Worm (Caenorhabditis elegans) whole organism, early embryonic: ENCODE measurements around the gene bkip-1.
A peak's percentile ranks its signal among the peaks of the same experiment; 100 is the strongest.

Experiments used
- B0310.2 ChIP-seq: sonication (generic microtip); optimal IDR thresholded peaks from 2 replicates; lab custom pipeline; 2016; ENCODE audit warnings: mild to moderate bottlenecking, missing genetic modification characterization, missing compliant biosample characterization
- F13C5.2 ChIP-seq: sonication (generic microtip); optimal IDR thresholded peaks from 2 replicates; lab custom pipeline; 2017; ENCODE audit warnings: mild to moderate bottlenecking, missing genetic modification characterization, inconsistent platforms, missing compliant biosample characterization
- aly-1 ChIP-seq: sonication (generic microtip); optimal IDR thresholded peaks from 2 replicates; lab custom pipeline; 2016; ENCODE audit warnings: missing genetic modification characterization, missing compliant biosample characterization
- ama-1 ChIP-seq: fragments of 150-350 bp; optimal IDR thresholded peaks from 2 replicates; lab custom pipeline; 2014
- ceh-13 ChIP-seq: fragments of 200-800 bp; sonication (Bioruptor generic); optimal IDR thresholded peaks from 2 replicates; lab custom pipeline; 2018; ENCODE audit warnings: mild to moderate bottlenecking, missing genetic modification characterization, missing compliant biosample characterization
- ceh-36 ChIP-seq: sonication (generic microtip); optimal IDR thresholded peaks from 2 replicates; lab custom pipeline; 2016; ENCODE audit warnings: missing genetic modification characterization, inconsistent platforms, missing compliant biosample characterization
- ets-7 ChIP-seq: sonication (generic microtip); optimal IDR thresholded peaks from 2 replicates; lab custom pipeline; 2016; ENCODE audit warnings: missing genotype, missing genetic modification characterization, missing compliant biosample characterization
- flt-1 ChIP-seq: fragments of 200-800 bp; sonication (Bioruptor generic); IDR thresholded peaks from 2 replicates; pipeline ENCODE4 v1.3.6; 2022; ENCODE audit warnings: missing genetic modification characterization, missing compliant biosample characterization
- hmbx-1 ChIP-seq: sonication (generic microtip); optimal IDR thresholded peaks from 2 replicates; lab custom pipeline; 2016; ENCODE audit warnings: mild to moderate bottlenecking, missing genetic modification characterization, missing compliant biosample characterization
- hmg-4 ChIP-seq: fragments of 200-800 bp; sonication (Bioruptor generic); optimal IDR thresholded peaks from 2 replicates; lab custom pipeline; 2018; ENCODE audit warnings: mild to moderate bottlenecking, missing genetic modification characterization, missing compliant biosample characterization
- hnd-1 ChIP-seq: sonication (generic microtip); optimal IDR thresholded peaks from 2 replicates; lab custom pipeline; 2016; ENCODE audit warnings: missing genetic modification characterization, missing compliant biosample characterization
- pes-1 ChIP-seq: fragments of 200-800 bp; sonication (Bioruptor generic); IDR thresholded peaks from 2 replicates; pipeline ENCODE4 v1.3.6; 2022; ENCODE audit warnings: missing genetic modification reagents, missing genetic modification characterization, missing compliant biosample characterization
- scrt-1 ChIP-seq: fragments of 200-800 bp; sonication (Bioruptor generic); IDR thresholded peaks from 2 replicates; pipeline ENCODE4 v1.3.6; 2022; ENCODE audit warnings: missing genetic modification characterization, missing compliant biosample characterization
- sea-1 ChIP-seq: fragments of 200-800 bp; sonication (Bioruptor generic); conservative IDR thresholded peaks from 2 replicates; pipeline ENCODE4 v1.3.6; 2022; ENCODE audit warnings: missing genetic modification characterization, missing compliant biosample characterization
- tbx-11 ChIP-seq: fragments of 200-800 bp; sonication (Bioruptor generic); IDR thresholded peaks from 2 replicates; pipeline ENCODE4 v1.3.6; 2022; ENCODE audit warnings: missing genetic modification characterization, missing compliant biosample characterization
- tbx-37 ChIP-seq: fragments of 200-800 bp; sonication (Bioruptor generic); conservative IDR thresholded peaks from 2 replicates; pipeline ENCODE4 v1.3.6; 2022; ENCODE audit warnings: missing genetic modification reagents, missing genetic modification characterization, missing compliant biosample characterization
- tra-4 ChIP-seq: sonication (generic microtip); optimal IDR thresholded peaks from 2 replicates; lab custom pipeline; 2017; ENCODE audit warnings: missing genetic modification characterization, missing compliant biosample characterization

bkip-1 gene

DNA sequence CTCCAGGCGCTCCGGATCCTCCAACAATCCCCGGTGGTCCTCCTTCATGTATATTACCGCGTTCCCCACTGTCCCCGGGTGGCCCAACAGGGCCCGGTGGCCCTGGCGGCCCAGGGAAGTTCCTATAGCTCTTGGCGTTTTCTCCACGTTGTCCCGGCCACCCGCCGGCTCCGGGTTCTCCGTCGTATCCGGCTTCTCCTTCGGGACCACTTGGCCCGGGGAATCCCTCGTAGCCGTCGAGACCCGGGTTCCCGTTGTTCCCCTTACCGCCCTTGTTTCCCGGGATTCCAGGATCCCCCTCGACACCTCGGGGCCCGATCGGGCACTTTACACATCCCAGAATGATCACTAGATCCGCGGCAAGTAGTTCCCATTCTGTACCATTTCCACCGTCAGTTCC lies 9.9 kb upstream of the bkip-1 start:
- no peak for TF ChIP-seq F13C5.2 (tag; lab: Kevin White, UChicago)
- no peak for TF ChIP-seq hmg-4 (GFP tag; lab: Kevin White, UChicago)

DNA sequence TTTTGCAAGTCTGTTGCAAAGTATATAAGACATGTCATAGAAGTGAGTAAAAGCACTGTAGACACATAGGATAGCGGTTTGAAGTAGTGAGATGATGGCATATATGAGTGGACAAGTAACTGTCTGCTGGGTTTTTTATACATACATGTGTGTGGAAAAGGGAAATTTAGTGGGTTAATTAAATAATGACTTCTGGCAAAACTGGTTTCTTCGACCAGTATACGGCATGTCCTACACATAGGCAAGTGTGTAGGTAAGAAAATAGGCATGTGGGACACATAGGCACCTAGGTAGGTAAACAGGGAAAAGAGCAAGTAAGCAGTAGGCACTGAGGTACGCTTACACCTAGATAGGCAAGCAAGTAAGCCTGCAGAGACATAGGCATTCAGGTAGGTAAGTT lies 6.5 kb upstream of the bkip-1 start, which contains the start of gene col-87:
col-87 (minus strand) TSS at position 101 of the 400 bp plus-strand sequence.
- TF ChIP-seq sea-1 (no peak), scrt-1 (GFP tag; lab: Robert Waterston, UW) (no peak), ceh-36 (tag; lab: Kevin White, UChicago) (no peak), pes-1 (GFP tag; lab: Robert Waterston, UW) (no peak), tbx-11 (GFP tag; lab: Robert Waterston, UW) (no peak), hmbx-1 (no peak), F13C5.2 (tag; lab: Kevin White, UChicago) (no peak), tra-4 (tag; lab: Kevin White, UChicago) (no peak), tbx-37 (GFP tag; lab: Robert Waterston, UW) (no peak), flt-1 (GFP tag; lab: Robert Waterston, UW) (no peak), B0310.2 (no peak), ama-1 (no peak), ets-7 (tag; lab: Kevin White, UChicago) (no peak), aly-1 (tag; lab: Kevin White, UChicago) (no peak), hnd-1 (tag; lab: Kevin White, UChicago) (no peak), ceh-13 (no peak), hmg-4 (GFP tag; lab: Kevin White, UChicago) (no peak)

DNA sequence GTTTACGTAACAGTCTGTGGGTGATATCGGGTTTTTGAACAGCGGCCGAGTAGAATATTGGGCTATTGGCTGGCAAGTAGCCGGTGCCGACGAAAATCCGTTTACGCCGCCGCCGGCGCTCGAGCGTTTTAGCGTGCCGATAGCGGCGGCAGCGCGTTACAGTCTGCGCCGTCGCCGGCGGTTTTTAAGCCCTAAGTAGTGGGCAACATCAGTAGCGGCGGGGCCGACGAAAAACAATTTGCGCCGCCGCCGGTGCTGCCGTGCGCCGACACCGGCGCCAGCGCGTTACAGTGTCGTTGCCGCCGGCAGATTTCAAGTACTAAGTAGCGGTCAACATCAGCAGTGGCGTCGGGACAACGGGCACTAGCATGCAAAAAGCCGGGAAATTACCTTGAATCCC lies 5.2 kb upstream of the bkip-1 start:
- TF ChIP-seq pes-1 (GFP tag; lab: Robert Waterston, UW) (0 out of 2 replicates have a peak, but pooled peaks have one; percentile 21), flt-1 (GFP tag; lab: Robert Waterston, UW) (no peak), ama-1 (no peak)

DNA sequence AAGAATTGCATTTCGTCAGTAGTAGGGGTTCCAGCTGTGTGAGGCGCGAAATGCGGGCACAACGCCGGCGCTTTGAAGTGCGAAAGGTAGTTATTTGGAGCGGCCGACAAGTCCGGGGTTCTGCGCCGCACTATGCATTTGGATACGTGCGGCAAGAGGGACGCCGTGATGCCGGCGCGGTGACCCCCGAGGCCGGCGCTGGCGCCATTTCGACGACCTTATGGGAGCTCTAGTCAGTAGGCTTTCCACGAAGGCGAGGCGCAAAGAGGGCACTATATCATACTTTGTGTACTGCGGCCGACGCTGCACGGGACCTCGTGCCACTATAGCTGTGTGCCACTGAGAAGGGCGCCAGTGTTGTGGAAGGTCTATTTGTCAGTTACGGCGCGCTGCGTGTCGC lies 4.2 kb upstream of the bkip-1 start:
- TF ChIP-seq B0310.2 (no peak), aly-1 (tag; lab: Kevin White, UChicago) (peak; percentile 42), hnd-1 (tag; lab: Kevin White, UChicago) (no peak)

DNA sequence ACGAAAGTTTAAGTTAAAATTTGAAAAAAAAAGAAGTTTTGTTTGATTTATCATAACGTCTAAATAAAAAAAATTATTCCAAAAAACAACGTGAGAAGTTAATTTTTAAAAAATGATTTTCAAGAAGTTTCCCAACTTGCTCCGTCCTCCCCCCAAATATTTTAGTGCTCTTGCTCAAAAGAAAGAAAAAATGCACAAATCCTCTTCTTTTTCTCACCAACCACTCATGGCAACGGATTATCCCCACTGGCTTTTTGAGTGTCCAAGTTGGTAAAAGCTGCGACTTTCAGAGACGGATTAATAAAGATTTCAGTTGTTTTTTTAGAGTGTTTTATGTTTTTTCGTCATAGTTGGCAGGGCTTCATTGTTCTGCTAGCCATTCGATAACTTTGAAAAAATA lies 3.5 kb upstream of the bkip-1 start, which contains the start of gene Y39G8C.2:
Y39G8C.2 (minus strand) TSS at position 101 of the 400 bp plus-strand sequence.
- no peak for TF ChIP-seq ceh-36 (tag; lab: Kevin White, UChicago)
- TF ChIP-seq ama-1 = no peak
- no peak for TF ChIP-seq tbx-11 (GFP tag; lab: Robert Waterston, UW)
- TF ChIP-seq aly-1 (tag; lab: Kevin White, UChicago) = no peak
- no peak for TF ChIP-seq hnd-1 (tag; lab: Kevin White, UChicago)
- TF ChIP-seq tbx-37 (GFP tag; lab: Robert Waterston, UW) = no peak
- TF ChIP-seq scrt-1 (GFP tag; lab: Robert Waterston, UW) = no peak
- no peak for TF ChIP-seq sea-1
- TF ChIP-seq hmbx-1 = no peak
- no peak for TF ChIP-seq F13C5.2 (tag; lab: Kevin White, UChicago)
- TF ChIP-seq hmg-4 (GFP tag; lab: Kevin White, UChicago) = no peak
- TF ChIP-seq ets-7 (tag; lab: Kevin White, UChicago) = no peak
- TF ChIP-seq pes-1 (GFP tag; lab: Robert Waterston, UW) = no peak
- no peak for TF ChIP-seq flt-1 (GFP tag; lab: Robert Waterston, UW)
- no peak for TF ChIP-seq tra-4 (tag; lab: Kevin White, UChicago)
- no peak for TF ChIP-seq B0310.2
- TF ChIP-seq ceh-13 = no peak

DNA sequence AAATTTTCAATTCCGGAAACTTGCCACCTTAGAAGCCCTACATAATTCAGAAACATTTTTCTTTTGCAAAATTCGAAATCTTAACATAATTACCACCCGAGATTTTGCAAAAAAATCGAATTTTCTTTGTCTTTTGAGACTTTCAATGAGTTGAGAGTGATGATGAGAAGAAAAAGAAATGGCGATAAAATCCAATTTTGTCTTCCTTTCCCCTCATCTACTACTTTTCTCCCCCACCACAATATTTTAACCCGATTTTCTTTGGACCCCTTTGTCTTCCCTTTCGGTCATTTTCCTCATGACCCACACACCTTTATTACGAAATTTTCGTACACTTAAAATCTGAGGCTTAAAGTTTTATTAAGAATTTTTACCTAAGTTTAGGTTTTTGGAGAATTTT lies 2.7 kb upstream of the bkip-1 start:
- no peak for TF ChIP-seq hmbx-1
- TF ChIP-seq flt-1 (GFP tag; lab: Robert Waterston, UW) = no peak
- no peak for TF ChIP-seq pes-1 (GFP tag; lab: Robert Waterston, UW)
- no peak for TF ChIP-seq ama-1
- TF ChIP-seq sea-1 = no peak
- TF ChIP-seq ceh-13 = no peak
- no peak for TF ChIP-seq ets-7 (tag; lab: Kevin White, UChicago)
- no peak for TF ChIP-seq ceh-36 (tag; lab: Kevin White, UChicago)
- no peak for TF ChIP-seq tbx-37 (GFP tag; lab: Robert Waterston, UW)
- TF ChIP-seq tbx-11 (GFP tag; lab: Robert Waterston, UW) = no peak

DNA sequence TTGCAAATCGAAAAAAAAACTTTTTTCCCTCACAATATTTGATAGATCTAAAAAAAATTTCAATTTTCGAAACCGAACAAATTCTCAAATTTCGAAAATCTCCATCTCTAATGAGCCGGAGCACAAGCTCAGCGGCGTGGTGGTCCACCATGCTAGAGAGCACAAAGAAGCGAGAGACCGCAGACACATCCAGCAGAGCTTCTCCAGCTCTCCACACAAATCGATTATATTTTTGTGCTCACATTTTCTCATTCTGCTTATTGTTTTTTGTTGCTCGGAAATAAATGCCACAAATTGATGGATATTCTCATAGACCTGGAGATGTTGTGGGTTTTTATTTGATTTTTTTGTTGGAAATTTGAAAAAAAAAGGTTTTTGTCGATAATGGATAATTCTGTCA lies 1.0 kb downstream of the bkip-1 start:
- TF ChIP-seq sea-1 (no peak), hmg-4 (GFP tag; lab: Kevin White, UChicago) (no peak), ceh-13 (no peak), flt-1 (GFP tag; lab: Robert Waterston, UW) (no peak), scrt-1 (GFP tag; lab: Robert Waterston, UW) (no peak), ama-1 (no peak), hnd-1 (tag; lab: Kevin White, UChicago) (no peak), tbx-11 (GFP tag; lab: Robert Waterston, UW) (no peak), ceh-36 (tag; lab: Kevin White, UChicago) (no peak), B0310.2 (no peak), tbx-37 (GFP tag; lab: Robert Waterston, UW) (no peak), ets-7 (tag; lab: Kevin White, UChicago) (no peak), F13C5.2 (tag; lab: Kevin White, UChicago) (no peak), pes-1 (GFP tag; lab: Robert Waterston, UW) (no peak), tra-4 (tag; lab: Kevin White, UChicago) (no peak), aly-1 (tag; lab: Kevin White, UChicago) (no peak), hmbx-1 (no peak)

DNA sequence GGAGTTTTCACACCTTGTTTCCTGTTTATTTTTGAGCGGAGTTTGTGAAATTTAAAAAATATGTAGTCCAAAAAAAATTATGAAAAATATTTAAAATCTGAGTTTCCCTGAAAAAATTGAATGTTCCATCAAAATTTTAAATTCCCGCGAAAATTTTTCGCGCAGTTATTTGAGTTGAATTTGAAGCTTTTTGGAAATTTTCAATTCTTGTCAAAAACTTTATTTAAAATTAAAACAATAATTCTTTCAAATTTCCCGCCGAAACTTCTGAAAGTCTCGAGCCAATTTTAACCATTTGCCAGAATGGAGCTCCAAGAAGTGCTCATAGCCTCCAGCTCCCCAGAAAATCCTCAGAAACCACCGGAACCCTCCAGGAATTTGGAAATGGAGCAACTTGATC lies 3.4 kb downstream of the bkip-1 start, which contains the start of gene gur-4:
gur-4 (plus strand) TSS at position 301 of the 400 bp plus-strand sequence.
- TF ChIP-seq aly-1 (tag; lab: Kevin White, UChicago) (no peak), tbx-37 (GFP tag; lab: Robert Waterston, UW) (no peak), hmg-4 (GFP tag; lab: Kevin White, UChicago) (no peak), pes-1 (GFP tag; lab: Robert Waterston, UW) (no peak), hmbx-1 (no peak), hnd-1 (tag; lab: Kevin White, UChicago) (no peak), ceh-36 (tag; lab: Kevin White, UChicago) (no peak), flt-1 (GFP tag; lab: Robert Waterston, UW) (no peak), ama-1 (no peak), F13C5.2 (tag; lab: Kevin White, UChicago) (no peak), tbx-11 (GFP tag; lab: Robert Waterston, UW) (no peak), ets-7 (tag; lab: Kevin White, UChicago) (no peak), ceh-13 (no peak), scrt-1 (GFP tag; lab: Robert Waterston, UW) (no peak), tra-4 (tag; lab: Kevin White, UChicago) (no peak), sea-1 (no peak), B0310.2 (no peak)
